Fruit fly (Drosophila melanogaster): ENCODE results near the gene mRpS21.

DNA sequence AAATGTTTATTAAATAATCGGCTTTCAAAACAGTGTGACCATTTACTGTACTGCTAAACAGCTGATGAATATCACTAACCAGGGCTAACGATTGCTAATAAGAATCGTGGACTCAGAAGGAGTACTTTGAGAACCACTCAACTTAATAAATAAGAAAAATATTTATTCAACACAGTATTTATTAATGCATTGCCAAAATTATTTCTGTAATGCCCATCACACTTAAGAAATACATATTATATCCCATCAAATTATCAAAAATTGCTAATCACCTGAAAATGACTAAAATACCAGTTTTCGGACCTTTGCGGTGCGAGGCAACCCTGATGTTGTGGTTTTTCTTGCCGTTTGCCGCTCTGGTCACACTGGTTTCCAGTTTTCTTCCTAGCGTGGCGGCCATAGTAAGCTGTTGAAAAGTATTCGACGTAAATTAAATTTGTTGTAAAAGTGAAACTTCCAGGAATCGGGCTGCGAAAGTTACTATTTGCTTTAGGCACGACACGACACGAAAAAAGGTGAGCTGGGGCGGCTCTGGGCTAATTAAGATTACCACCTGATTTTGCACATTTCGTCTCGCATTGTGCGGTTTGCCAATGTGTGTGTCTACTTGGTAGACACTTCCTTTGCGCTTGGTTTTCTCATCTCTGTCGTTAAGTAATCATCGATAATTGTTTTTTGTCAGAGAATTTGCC lies at the start of gene mRpS21, which contains the start of gene Droj2:
- TF ChIP-seq CG8478 (optimal IDR thresholded peaks at IDR 0.05) (no peak), CTCF (optimal IDR thresholded peaks at IDR 0.05) (no peak)

Data from S2 (cell line).